Fruit fly (Drosophila melanogaster): ENCODE data around the gene CG5217.

The CG5217 gene

dm6 chr3R:19226137-19226873 lies 21.6 kb downstream of the CG5217 start, which contains the start of gene vib (continued):
- TF ChIP-seq jigr1 (GFP tag; IDR thresholded peaks at IDR 0.05) (no peak), CG11504 (tag; optimal IDR thresholded peaks at IDR 0.05) (peak; percentile 67), Med (GFP tag) (peak; percentile 91), mam (GFP tag; optimal IDR thresholded peaks at IDR 0.05) (no peak), CG12155 (GFP tag; optimal IDR thresholded peaks at IDR 0.05) (peak; percentile 32), Dad (GFP tag; optimal IDR thresholded peaks at IDR 0.05) (no peak), CG7786 (GFP tag; optimal IDR thresholded peaks at IDR 0.05) (no peak), sisA (GFP tag; IDR thresholded peaks at IDR 0.05) (no peak), CG31224 (GFP tag; IDR thresholded peaks at IDR 0.05) (peak; percentile 36; the same call in 1 of the 2 replicates), CG2120 (GFP tag; optimal IDR thresholded peaks at IDR 0.05) (peak; percentile 47), Nf-YA (GFP tag; IDR thresholded peaks at IDR 0.05) (no peak; the same call in 1 of the 2 replicates), Adf1 (GFP tag; IDR thresholded peaks at IDR 0.05) (peak; percentile 78), Usf (GFP tag; optimal IDR thresholded peaks at IDR 0.05) (no peak), HHEX (GFP tag; optimal IDR thresholded peaks at IDR 0.05) (peak; percentile 57), CG13424 (tag; optimal IDR thresholded peaks at IDR 0.05) (peak; percentile 55), tx (GFP tag; optimal IDR thresholded peaks at IDR 0.05) (no peak), Kr (GFP tag; optimal IDR thresholded peaks at IDR 0.05) (no peak), CG10462 (GFP tag; optimal IDR thresholded peaks at IDR 0.05) (no peak), CG6254 (GFP tag; optimal IDR thresholded peaks at IDR 0.05) (peak; percentile 11), CG14441 (GFP tag; IDR thresholded peaks at IDR 0.05) (peak; percentile 54; the same call in 1 of the 2 replicates), CG17186 (GFP tag; optimal IDR thresholded peaks at IDR 0.05) (peak; percentile 76), CG4424 (GFP tag; optimal IDR thresholded peaks at IDR 0.05) (peak; percentile 55), pzg (GFP tag; optimal IDR thresholded peaks at IDR 0.05) (peak; percentile 87), az2 (GFP tag; optimal IDR thresholded peaks at IDR 0.05) (peak; percentile 49), CG13894 (tag; optimal IDR thresholded peaks at IDR 0.05) (no peak), Ets97D (GFP tag; optimal IDR thresholded peaks at IDR 0.05) (peak; percentile 58), CG1529 (GFP tag; optimal IDR thresholded peaks at IDR 0.05) (no peak), CG16815 (GFP tag; optimal IDR thresholded peaks at IDR 0.05) (no peak), pan (optimal IDR thresholded peaks at IDR 0.05) (no peak), pan (GFP tag; optimal IDR thresholded peaks at IDR 0.05 in 1 of 2, IDR thresholded peaks at IDR 0.05 in 1 of 2) (peak in 1 of 2 experiments; percentile 35), CG7987 (GFP tag; optimal IDR thresholded peaks at IDR 0.05) (peak; percentile 60), ase (GFP tag; IDR thresholded peaks at IDR 0.05) (no peak), CG32767 (GFP tag; IDR thresholded peaks at IDR 0.05) (peak; percentile 54; the same call in 1 of the 2 replicates), Hmr (GFP tag; optimal IDR thresholded peaks at IDR 0.05) (peak; percentile 72), CG18619 (GFP tag; optimal IDR thresholded peaks at IDR 0.05) (peak; percentile 52), oc (tag; optimal IDR thresholded peaks at IDR 0.05) (peak; percentile 14), Stat92E (GFP tag; optimal IDR thresholded peaks at IDR 0.05) (no peak), MTF-1 (GFP tag; optimal IDR thresholded peaks at IDR 0.05; ENCODE audit: borderline replicate concordance) (peak; percentile 16), chinmo (GFP tag; IDR thresholded peaks at IDR 0.05; ENCODE audit: partially characterized antibody) (peak; percentile 91), CG4617 (GFP tag; optimal IDR thresholded peaks at IDR 0.05; ENCODE audit: borderline replicate concordance) (peak; percentile 58), ap (GFP tag; IDR thresholded peaks at IDR 0.05) (peak; percentile 28; the same call in 1 of the 2 replicates), Six4 (GFP tag; optimal IDR thresholded peaks at IDR 0.05) (peak; percentile 19), Ravus (GFP tag; IDR thresholded peaks at IDR 0.05) (no peak), chm (GFP tag; IDR thresholded peaks at IDR 0.05) (peak; percentile 43; the same call in 1 of the 2 replicates), repo (GFP tag; optimal IDR thresholded peaks at IDR 0.05) (no peak), cad (GFP tag; optimal IDR thresholded peaks at IDR 0.05) (no peak), Ets65A (GFP tag) (peak; percentile 52), CG15011 (GFP tag; optimal IDR thresholded peaks at IDR 0.05) (no peak), sens-2 (GFP tag; IDR thresholded peaks at IDR 0.05) (peak; percentile 27; the same call in 1 of the 2 replicates), CG12942 (GFP tag; optimal IDR thresholded peaks at IDR 0.05) (peak; percentile 9)

Measured in whole organism, embryonic.